Worm (Caenorhabditis elegans): Measurements from ENCODE around the gene sir-2.1.

DNA sequence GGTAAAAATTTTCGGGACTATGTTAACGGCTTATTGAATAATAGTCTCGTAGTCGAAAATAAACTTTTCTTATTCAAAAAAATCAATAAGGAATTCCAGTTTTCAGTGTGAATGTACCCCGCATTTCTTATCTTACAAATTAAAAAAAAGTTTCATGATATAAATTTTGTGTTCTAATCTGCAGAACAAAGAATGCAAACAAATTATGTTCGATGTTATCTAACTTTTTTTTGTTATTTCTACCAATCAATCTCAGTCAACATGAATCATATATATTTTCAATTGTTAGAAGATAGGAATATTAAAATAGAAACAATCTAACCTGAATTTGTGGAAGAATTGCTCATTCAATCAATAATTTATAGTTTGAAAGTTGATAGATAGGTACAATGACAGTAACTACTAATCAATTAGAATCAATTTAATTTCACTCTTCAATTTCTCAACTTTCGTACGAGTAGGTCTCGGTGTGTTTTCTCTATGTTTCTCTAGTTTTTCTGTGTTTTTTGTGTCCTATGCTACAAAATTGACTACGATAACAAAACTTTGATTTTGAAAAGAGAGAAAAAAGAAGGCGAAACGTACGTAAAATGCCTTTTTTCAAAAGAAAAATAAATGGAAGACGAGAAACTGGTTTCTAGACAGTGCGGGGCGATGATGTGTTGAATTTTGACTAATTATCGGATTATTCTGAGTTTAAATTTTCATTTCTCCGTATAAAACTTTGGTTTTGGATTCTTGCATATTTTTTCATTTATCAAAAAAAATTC lies 16.0 kb downstream of the sir-2.1 start, which contains the start of the genes unc-43 and Y43C5B.3:
- no peak for TF ChIP-seq F22D6.2 (tag; optimal IDR thresholded peaks at IDR 0.05)
- TF ChIP-seq tbp1 (GFP tag; optimal IDR thresholded peaks at IDR 0.05) = no peak
- TF ChIP-seq pha-4 (tag; optimal IDR thresholded peaks at IDR 0.05) = no peak
- no peak for TF ChIP-seq snpc-4 (GFP tag; optimal IDR thresholded peaks at IDR 0.05)
- TF ChIP-seq snpc-4 (tag; optimal IDR thresholded peaks at IDR 0.05) = no peak
- no peak for TF ChIP-seq ztf-25 (GFP tag; IDR thresholded peaks at IDR 0.05)
- no peak for TF ChIP-seq let-607 (tag; optimal IDR thresholded peaks at IDR 0.05)
- no peak for TF ChIP-seq cebp-1 (GFP tag; IDR thresholded peaks at IDR 0.05)
- TF ChIP-seq cebp-1 (tag; optimal IDR thresholded peaks at IDR 0.05) = no peak
- TF ChIP-seq nhr-90 (tag; optimal IDR thresholded peaks at IDR 0.05) = no peak
- TF ChIP-seq sdz-38 (tag; optimal IDR thresholded peaks at IDR 0.05) = no peak
- TF ChIP-seq akir-1 (GFP tag; optimal IDR thresholded peaks at IDR 0.05) = no peak
- no peak for TF ChIP-seq let-526 (GFP tag; IDR thresholded peaks at IDR 0.05)
- TF ChIP-seq bed-2 (GFP tag; IDR thresholded peaks at IDR 0.05) = no peak
- no peak for TF ChIP-seq hmg-20 (GFP tag; IDR thresholded peaks at IDR 0.05)
